Fruit fly (Drosophila melanogaster) whole organism, prepupa: ENCODE measurements around the gene Setd3.

Source experiments
- Blimp-1 ChIP-seq: fragments of 200-800 bp; sonication (Bioruptor generic); optimal IDR thresholded peaks from 3 replicates; lab custom pipeline; 2017; ENCODE audit warnings: missing biosample characterization, missing genetic modification characterization, mild to moderate bottlenecking, moderate library complexity, missing genetic modification reagents
- CG10631 ChIP-seq: fragments of 200-800 bp; sonication (Bioruptor generic); optimal IDR thresholded peaks from 2 replicates; lab custom pipeline; 2016; ENCODE audit warnings: missing biosample characterization, missing genetic modification characterization
- CG10669 ChIP-seq: fragments of 200-800 bp; sonication (Bioruptor generic); optimal IDR thresholded peaks from 3 replicates; lab custom pipeline; 2018; ENCODE audit warnings: missing biosample characterization, mild to moderate bottlenecking, missing genetic modification characterization, moderate library complexity
- CG11762 ChIP-seq: fragments of 200-800 bp; sonication (Bioruptor generic); optimal IDR thresholded peaks from 3 replicates; lab custom pipeline; 2016; ENCODE audit warnings: missing biosample characterization, missing genetic modification characterization; ENCODE audit not compliant: insufficient read depth
- CG11902 ChIP-seq: fragments of 200-800 bp; sonication (Bioruptor generic); optimal IDR thresholded peaks from 3 replicates; lab custom pipeline; 2016; ENCODE audit warnings: missing biosample characterization, missing genetic modification characterization
- CG15336 ChIP-seq: fragments of 200-800 bp; sonication (Bioruptor generic); IDR thresholded peaks from 2 replicates; pipeline ENCODE4 v1.3.6; 2022; ENCODE audit warnings: missing biosample characterization, missing genetic modification characterization
- CG1621 ChIP-seq: fragments of 200-800 bp; sonication (Bioruptor generic); optimal IDR thresholded peaks from 3 replicates; lab custom pipeline; 2018; ENCODE audit warnings: missing biosample characterization, mild to moderate bottlenecking, missing genetic modification characterization
- CG16779 ChIP-seq: fragments of 200-800 bp; sonication (Bioruptor generic); optimal IDR thresholded peaks from 3 replicates; lab custom pipeline; 2017; ENCODE audit warnings: missing biosample characterization, mild to moderate bottlenecking, missing genetic modification characterization
- CG3032 ChIP-seq: fragments of 200-800 bp; optimal IDR thresholded peaks from 2 replicates; lab custom pipeline; 2019; ENCODE audit warnings: missing biosample characterization, mild to moderate bottlenecking, missing genetic modification characterization, moderate library complexity
- CG31627 ChIP-seq: fragments of 200-800 bp; sonication (Bioruptor generic); optimal IDR thresholded peaks from 3 replicates; lab custom pipeline; 2016; ENCODE audit warnings: missing biosample characterization, missing genetic modification characterization
- CG32006 ChIP-seq: fragments of 200-800 bp; sonication (Bioruptor generic); optimal IDR thresholded peaks from 3 replicates; lab custom pipeline; 2017; ENCODE audit warnings: missing biosample characterization, mild to moderate bottlenecking, missing genetic modification characterization
- CG34406 ChIP-seq: fragments of 200-800 bp; sonication (Bioruptor generic); optimal IDR thresholded peaks from 3 replicates; lab custom pipeline; 2016; ENCODE audit warnings: missing biosample characterization, missing genetic modification characterization
- CG3919 ChIP-seq: fragments of 200-800 bp; sonication (Bioruptor generic); optimal IDR thresholded peaks from 3 replicates; lab custom pipeline; 2016; ENCODE audit warnings: missing biosample characterization, missing genetic modification characterization
- CG4318 ChIP-seq: fragments of 200-800 bp; sonication (Bioruptor generic); optimal IDR thresholded peaks from 3 replicates; lab custom pipeline; 2017; ENCODE audit warnings: missing biosample characterization, mild to moderate bottlenecking, missing genetic modification characterization
- CG6163 ChIP-seq: fragments of 200-800 bp; sonication (Bioruptor generic); IDR thresholded peaks from 3 replicates; pipeline ENCODE4 v1.3.6; 2022; ENCODE audit warnings: missing biosample characterization, missing genetic modification characterization
- CG6276 ChIP-seq: fragments of 200-800 bp; sonication (Bioruptor generic); optimal IDR thresholded peaks from 2 replicates; lab custom pipeline; 2017; ENCODE audit warnings: missing biosample characterization, mild to moderate bottlenecking, missing genetic modification characterization
- CG6792 ChIP-seq: fragments of 200-800 bp; sonication (Bioruptor generic); optimal IDR thresholded peaks from 3 replicates; lab custom pipeline; 2016; ENCODE audit warnings: missing biosample characterization, missing genetic modification characterization
- CG6808 ChIP-seq: fragments of 200-800 bp; sonication (Bioruptor generic); optimal IDR thresholded peaks from 3 replicates; lab custom pipeline; 2017; ENCODE audit warnings: missing biosample characterization, missing genetic modification characterization, mild to moderate bottlenecking, moderate library complexity, missing genetic modification reagents
- CG6854 ChIP-seq: fragments of 200-800 bp; sonication (Bioruptor generic); optimal IDR thresholded peaks from 2 replicates; lab custom pipeline; 2017; ENCODE audit warnings: missing biosample characterization, mild to moderate bottlenecking, missing genetic modification characterization
- CG7368 ChIP-seq: fragments of 200-800 bp; sonication (Bioruptor generic); optimal IDR thresholded peaks from 3 replicates; lab custom pipeline; 2016; ENCODE audit warnings: missing biosample characterization, missing genetic modification characterization
- CG8119 ChIP-seq: fragments of 200-800 bp; sonication (Bioruptor generic); IDR thresholded peaks from 3 replicates; pipeline ENCODE4 v1.3.6; 2022; ENCODE audit warnings: missing biosample characterization, missing genetic modification characterization
- CG8319 ChIP-seq: fragments of 200-800 bp; sonication (Bioruptor generic); optimal IDR thresholded peaks from 3 replicates; lab custom pipeline; 2016; ENCODE audit warnings: missing biosample characterization, missing genetic modification characterization
- CG8632 ChIP-seq: fragments of 200-800 bp; sonication (Bioruptor generic); optimal IDR thresholded peaks from 3 replicates; lab custom pipeline; 2016; ENCODE audit warnings: missing biosample characterization, missing genetic modification characterization
- CG9139 ChIP-seq: fragments of 200-800 bp; sonication (Bioruptor generic); optimal IDR thresholded peaks from 3 replicates; lab custom pipeline; 2017; ENCODE audit warnings: missing biosample characterization, mild to moderate bottlenecking, missing genetic modification characterization
- Eip75B ChIP-seq: fragments of 200-800 bp; sonication (Bioruptor generic); optimal IDR thresholded peaks from 3 replicates; lab custom pipeline; 2016; ENCODE audit warnings: missing biosample characterization, missing genetic modification characterization
- Eip78C ChIP-seq: fragments of 200-800 bp; sonication (Bioruptor generic); peaks from one replicate; lab custom pipeline; 2016; ENCODE audit warnings: missing biosample characterization, missing genetic modification characterization
- Eip93F ChIP-seq: fragments of 200-800 bp; sonication (Bioruptor generic); optimal IDR thresholded peaks from 2 replicates; lab custom pipeline; 2016; ENCODE audit warnings: missing biosample characterization, mild to moderate bottlenecking, missing genetic modification characterization
- Ets21C ChIP-seq: fragments of 200-800 bp; sonication (Bioruptor generic); optimal IDR thresholded peaks from 3 replicates; lab custom pipeline; 2016; ENCODE audit warnings: missing biosample characterization, missing genetic modification characterization
- Ets96B ChIP-seq: fragments of 200-800 bp; optimal IDR thresholded peaks from 2 replicates; lab custom pipeline; 2019; ENCODE audit warnings: missing biosample characterization, mild to moderate bottlenecking, missing genetic modification characterization, moderate library complexity
- Gug ChIP-seq: fragments of 200-800 bp; sonication (Bioruptor generic); IDR thresholded peaks from 2 replicates; pipeline ENCODE4 v1.3.6; 2022; ENCODE audit warnings: missing biosample characterization, missing genetic modification characterization
- Hr38 ChIP-seq: sonication (Bioruptor generic); optimal IDR thresholded peaks from 2 replicates; lab custom pipeline; 2016; ENCODE audit warnings: missing biosample characterization, missing genetic modification characterization
- Hr39 ChIP-seq: fragments of 200-800 bp; sonication (Bioruptor generic); optimal IDR thresholded peaks from 2 replicates; lab custom pipeline; 2016; ENCODE audit warnings: missing biosample characterization, missing genetic modification characterization
- Hr4 ChIP-seq: fragments of 200-800 bp; sonication (Bioruptor generic); optimal IDR thresholded peaks from 3 replicates; lab custom pipeline; 2016; ENCODE audit warnings: missing biosample characterization, missing genetic modification characterization
- Lpt ChIP-seq: fragments of 200-800 bp; sonication (Bioruptor generic); optimal IDR thresholded peaks from 3 replicates; lab custom pipeline; 2016; ENCODE audit warnings: missing biosample characterization, missing genetic modification characterization
- Met ChIP-seq: fragments of 200-800 bp; sonication (Bioruptor generic); optimal IDR thresholded peaks from 3 replicates; lab custom pipeline; 2016; ENCODE audit warnings: missing biosample characterization, missing genetic modification characterization
- OdsH ChIP-seq: fragments of 200-800 bp; sonication (Bioruptor generic); optimal IDR thresholded peaks from 3 replicates; lab custom pipeline; 2016; ENCODE audit warnings: missing biosample characterization, missing genetic modification characterization
- Sox14 ChIP-seq: fragments of 200-800 bp; sonication (Bioruptor generic); optimal IDR thresholded peaks from 3 replicates; lab custom pipeline; 2016; ENCODE audit warnings: missing biosample characterization, missing genetic modification characterization
- acj6 ChIP-seq: fragments of 200-800 bp; sonication (Bioruptor generic); optimal IDR thresholded peaks from 3 replicates; lab custom pipeline; 2016; ENCODE audit warnings: missing biosample characterization, missing genetic modification characterization
- dac ChIP-seq: fragments of 200-800 bp; sonication (Bioruptor generic); optimal IDR thresholded peaks from 2 replicates; lab custom pipeline; 2017; ENCODE audit warnings: missing biosample characterization, mild to moderate bottlenecking, missing genetic modification characterization
- eg ChIP-seq: fragments of 200-800 bp; sonication (Bioruptor generic); IDR thresholded peaks from 3 replicates; pipeline ENCODE4 v1.3.6; 2022; ENCODE audit warnings: missing biosample characterization, missing genetic modification characterization
- esn ChIP-seq: fragments of 200-800 bp; sonication (Bioruptor generic); optimal IDR thresholded peaks from 2 replicates; lab custom pipeline; 2016; ENCODE audit warnings: missing biosample characterization, mild to moderate bottlenecking, missing genetic modification characterization, moderate library complexity
- fd85E ChIP-seq: fragments of 200-800 bp; sonication (Bioruptor generic); optimal IDR thresholded peaks from 3 replicates; lab custom pipeline; 2016; ENCODE audit warnings: missing biosample characterization, missing genetic modification characterization
- fkh ChIP-seq: fragments of 200-800 bp; sonication (Bioruptor generic); optimal IDR thresholded peaks from 3 replicates; lab custom pipeline; 2017; ENCODE audit warnings: missing biosample characterization, mild to moderate bottlenecking, missing genetic modification characterization, moderate library complexity
- lz ChIP-seq: fragments of 200-800 bp; sonication (Bioruptor generic); optimal IDR thresholded peaks from 3 replicates; lab custom pipeline; 2016; ENCODE audit warnings: missing biosample characterization, missing genetic modification characterization
- net ChIP-seq: fragments of 200-800 bp; sonication (Bioruptor generic); optimal IDR thresholded peaks from 3 replicates; lab custom pipeline; 2016; ENCODE audit warnings: missing biosample characterization, missing genetic modification characterization
- pdm3 ChIP-seq: fragments of 200-800 bp; sonication (Bioruptor generic); optimal IDR thresholded peaks from 3 replicates; lab custom pipeline; 2016; ENCODE audit warnings: missing biosample characterization, missing genetic modification characterization
- salr ChIP-seq, 2 experiments: fragments of 200-800 bp; sonication (Bioruptor generic); optimal IDR thresholded peaks; 3 replicates each; lab custom pipeline; 2016 to 2018; ENCODE audit warnings: missing biosample characterization in 2 of 2, missing genetic modification characterization in 2 of 2, mild to moderate bottlenecking in 1 of 2
- spab ChIP-seq: fragments of 200-800 bp; sonication (Bioruptor generic); optimal IDR thresholded peaks from 2 replicates; lab custom pipeline; 2017; ENCODE audit warnings: missing biosample characterization, mild to moderate bottlenecking, missing genetic modification characterization, missing genetic modification reagents
- ss ChIP-seq, 2 experiments: fragments of 200-800 bp; sonication (Bioruptor generic); optimal IDR thresholded peaks; 2 replicates in 1 of 2; 3 replicates in 1 of 2; lab custom pipeline; 2017 to 2018; ENCODE audit warnings: mild to moderate bottlenecking in 2 of 2, missing biosample characterization in 2 of 2, missing genetic modification characterization in 2 of 2, moderate library complexity in 1 of 2
- svp ChIP-seq: fragments of 200-800 bp; sonication (Bioruptor generic); peaks from one replicate; lab custom pipeline; 2016; ENCODE audit warnings: missing biosample characterization, missing genetic modification characterization
- topi ChIP-seq: fragments of 200-800 bp; sonication (Bioruptor generic); optimal IDR thresholded peaks from 3 replicates; lab custom pipeline; 2016; ENCODE audit warnings: missing biosample characterization, missing genetic modification characterization
- vri ChIP-seq: fragments of 200-800 bp; sonication (Bioruptor generic); optimal IDR thresholded peaks from 3 replicates; lab custom pipeline; 2016; ENCODE audit warnings: missing biosample characterization, mild to moderate bottlenecking, missing genetic modification characterization

Setd3 gene

DNA sequence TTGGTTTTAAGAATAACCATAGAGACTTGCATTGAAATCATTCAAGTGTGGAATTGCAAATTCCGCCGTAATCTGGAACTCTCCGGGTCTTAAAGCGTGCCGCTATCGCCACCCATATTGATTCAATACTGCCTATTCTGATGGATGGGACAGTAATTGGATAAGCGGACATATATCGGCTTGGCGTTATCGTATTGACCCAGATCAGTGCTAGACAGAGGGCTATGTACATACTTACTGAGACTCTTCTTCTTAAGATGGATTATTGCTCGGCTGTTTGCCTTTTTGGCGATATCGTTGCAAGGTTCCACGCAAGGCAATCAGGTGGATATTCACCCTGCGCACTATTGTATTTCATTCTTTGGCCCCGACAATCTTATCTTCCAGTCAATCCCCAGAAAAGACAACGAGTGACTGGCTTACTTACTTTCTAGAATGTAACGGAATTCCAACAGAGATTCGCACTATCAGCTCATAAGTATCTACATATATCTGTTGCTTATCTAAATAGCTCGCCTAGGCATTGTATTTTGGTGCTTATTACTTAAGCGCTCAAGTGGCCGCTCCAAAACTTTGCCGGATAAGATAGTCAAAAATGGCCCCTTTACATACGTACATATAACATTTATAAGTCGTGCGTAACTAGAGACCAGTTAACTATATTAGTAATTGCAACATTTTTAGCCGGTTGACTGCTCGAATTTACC, 26.1 kb upstream of the Setd3 start:
- TF ChIP-seq CG10669: peak; percentile 40
- TF ChIP-seq CG1621 (tag; lab: Kevin White, UChicago): peak; percentile 38
- no peak for TF ChIP-seq Eip75B (GFP tag; lab: Kevin White, UChicago)
- no peak for TF ChIP-seq Hr4 (GFP tag; lab: Kevin White, UChicago)
- TF ChIP-seq CG11902 (GFP tag; lab: Kevin White, UChicago): no peak
- TF ChIP-seq pdm3 (GFP tag; lab: Kevin White, UChicago): peak; percentile 19
- no peak for TF ChIP-seq dac (GFP tag; lab: Kevin White, UChicago)
- TF ChIP-seq vri: no peak
- 0 out of 3 replicates have a peak, but pooled peaks have one; percentile 31 for TF ChIP-seq CG6163 (GFP tag; lab: Robert Waterston, UW)
- TF ChIP-seq topi (GFP tag; lab: Kevin White, UChicago): no peak
- TF ChIP-seq spab: peak; percentile 30
- no peak for TF ChIP-seq CG15336 (GFP tag; lab: Robert Waterston, UW)
- no peak for TF ChIP-seq CG4318
- no peak for TF ChIP-seq net (GFP tag; lab: Kevin White, UChicago)
- peak; percentile 51 for TF ChIP-seq svp
- no peak for TF ChIP-seq CG8119
- TF ChIP-seq salr (GFP tag; optimal IDR thresholded peaks at IDR 0.05; lab: Kevin White, UChicago): peak in 1 of 2 experiments; percentile 28
- TF ChIP-seq CG7368 (GFP tag; lab: Kevin White, UChicago): no peak
- no peak for TF ChIP-seq CG32006
- no peak for TF ChIP-seq CG3919 (GFP tag; lab: Kevin White, UChicago)
- no peak for TF ChIP-seq Eip93F
- TF ChIP-seq lz (GFP tag; lab: Kevin White, UChicago): no peak
- TF ChIP-seq Met (GFP tag; lab: Kevin White, UChicago): no peak
- no peak for TF ChIP-seq Ets96B (tag; lab: Kevin White, UChicago)
- TF ChIP-seq CG31627 (GFP tag; lab: Kevin White, UChicago): no peak
- TF ChIP-seq Sox14 (GFP tag; lab: Kevin White, UChicago): no peak
- TF ChIP-seq CG6808 (GFP tag; lab: Kevin White, UChicago): peak; percentile 41
- TF ChIP-seq fkh (GFP tag; lab: Kevin White, UChicago): peak; percentile 66
- TF ChIP-seq CG34406 (GFP tag; lab: Kevin White, UChicago): peak; percentile 10
- peak; percentile 7 for TF ChIP-seq CG6792 (GFP tag; lab: Kevin White, UChicago)
- TF ChIP-seq OdsH (GFP tag; lab: Kevin White, UChicago): peak; percentile 7
- no peak for TF ChIP-seq fd85E (GFP tag; lab: Kevin White, UChicago)
- no peak for TF ChIP-seq acj6 (GFP tag; lab: Kevin White, UChicago)
- TF ChIP-seq Blimp-1 (GFP tag; lab: Kevin White, UChicago): no peak
- no peak for TF ChIP-seq CG11762 (GFP tag; lab: Kevin White, UChicago)
- TF ChIP-seq CG10631: peak; percentile 40
- TF ChIP-seq Hr39 (GFP tag; lab: Kevin White, UChicago): no peak
- no peak for TF ChIP-seq CG3032
- peak; percentile 68 for TF ChIP-seq CG9139 (GFP tag; lab: Kevin White, UChicago)
- TF ChIP-seq CG8319 (GFP tag; lab: Kevin White, UChicago): no peak
- no peak for TF ChIP-seq Gug
- TF ChIP-seq Ets21C (GFP tag; lab: Kevin White, UChicago): no peak
- no peak for TF ChIP-seq esn (GFP tag; lab: Kevin White, UChicago)
- TF ChIP-seq CG8632 (GFP tag; lab: Kevin White, UChicago): peak; percentile 31
- TF ChIP-seq CG16779: no peak
- no peak for TF ChIP-seq Hr38 (GFP tag; lab: Kevin White, UChicago)
- peak; percentile 14 to 59 for TF ChIP-seq ss (GFP tag; optimal IDR thresholded peaks at IDR 0.05; lab: Kevin White, UChicago)
- no peak for TF ChIP-seq eg (GFP tag; lab: Robert Waterston, UW)
- no peak for TF ChIP-seq CG6276 (GFP tag; lab: Kevin White, UChicago)
- no peak for TF ChIP-seq Lpt (GFP tag; lab: Kevin White, UChicago)
- TF ChIP-seq CG6854: no peak
- TF ChIP-seq Eip78C (GFP tag; lab: Kevin White, UChicago): peak; percentile 42
